Fruit fly (Drosophila melanogaster) whole organism, embryonic: ENCODE data around the gene Bem46.

Experiments
- CG10462 ChIP-seq: fragments of 200-800 bp; sonication (Bioruptor generic); optimal IDR thresholded peaks from 2 replicates; lab custom pipeline; 2016; ENCODE audit warnings: missing biosample characterization, missing genetic modification characterization
- CG10979 ChIP-seq: fragments of 200-800 bp; sonication (Bioruptor generic); optimal IDR thresholded peaks from 2 replicates; lab custom pipeline; 2018; ENCODE audit warnings: missing biosample characterization, mild to moderate bottlenecking, missing genetic modification characterization, moderate library complexity
- CG11085 ChIP-seq: fragments of 200-800 bp; sonication (Bioruptor generic); IDR thresholded peaks from 2 replicates; pipeline ENCODE4 v1.3.6; 2022; ENCODE audit warnings: missing biosample characterization, missing genetic modification characterization
- CG14014 ChIP-seq: fragments of 200-800 bp; sonication (Bioruptor generic); IDR thresholded peaks from 2 replicates; pipeline ENCODE4 v1.3.6; 2022; ENCODE audit warnings: missing biosample characterization, missing genetic modification characterization
- CG15269 ChIP-seq: fragments of 200-800 bp; sonication (Bioruptor generic); optimal IDR thresholded peaks from 2 replicates; lab custom pipeline; 2018; ENCODE audit warnings: missing biosample characterization, mild to moderate bottlenecking, missing genetic modification characterization, moderate library complexity
- CG15514 ChIP-seq: fragments of 200-800 bp; sonication (Bioruptor generic); optimal IDR thresholded peaks from 3 replicates; lab custom pipeline; 2017; ENCODE audit warnings: missing biosample characterization, missing genetic modification characterization, mild to moderate bottlenecking, moderate library complexity, missing genetic modification reagents
- CG17912 ChIP-seq: fragments of 200-800 bp; sonication (Bioruptor generic); optimal IDR thresholded peaks from 2 replicates; lab custom pipeline; 2018; ENCODE audit warnings: missing biosample characterization, mild to moderate bottlenecking, missing genetic modification characterization
- CG18599 ChIP-seq: fragments of 200-800 bp; sonication (Bioruptor generic); optimal IDR thresholded peaks from 3 replicates; lab custom pipeline; 2017; ENCODE audit warnings: missing biosample characterization, missing genetic modification characterization, mild to moderate bottlenecking, moderate library complexity, missing genetic modification reagents
- CG2120 ChIP-seq: fragments of 200-800 bp; sonication (Bioruptor generic); optimal IDR thresholded peaks from 3 replicates; lab custom pipeline; 2016; ENCODE audit warnings: missing biosample characterization, missing genetic modification characterization
- CG2889 ChIP-seq: fragments of 200-800 bp; sonication (Bioruptor generic); IDR thresholded peaks from 3 replicates; pipeline ENCODE4 v1.3.6; 2022; ENCODE audit warnings: missing biosample characterization, missing genetic modification characterization
- CG32532 ChIP-seq: fragments of 200-800 bp; sonication (Bioruptor generic); IDR thresholded peaks from 2 replicates; pipeline ENCODE4 v1.3.6; 2022; ENCODE audit warnings: missing biosample characterization, missing genetic modification characterization
- CG3281 ChIP-seq: fragments of 200-800 bp; sonication (Bioruptor generic); optimal IDR thresholded peaks from 3 replicates; lab custom pipeline; 2017; ENCODE audit warnings: missing biosample characterization, mild to moderate bottlenecking, missing genetic modification characterization
- CG3726 ChIP-seq: fragments of 200-800 bp; sonication (Bioruptor generic); IDR thresholded peaks from 3 replicates; pipeline ENCODE4, ENCODE4 v1.3.6; 2022; ENCODE audit warnings: missing biosample characterization, missing genetic modification characterization
- CG6683 ChIP-seq: fragments of 200-800 bp; sonication (Bioruptor generic); optimal IDR thresholded peaks from 2 replicates; lab custom pipeline; 2017; ENCODE audit warnings: missing biosample characterization, mild to moderate bottlenecking, missing genetic modification characterization, missing genetic modification reagents
- CG7839 ChIP-seq: fragments of 200-800 bp; sonication (Bioruptor generic); optimal IDR thresholded peaks from 3 replicates; lab custom pipeline; 2018; ENCODE audit warnings: missing biosample characterization, mild to moderate bottlenecking, missing genetic modification characterization, moderate library complexity
- CG7928 ChIP-seq: fragments of 200-800 bp; sonication (Bioruptor generic); optimal IDR thresholded peaks from 2 replicates; lab custom pipeline; 2017; ENCODE audit warnings: missing biosample characterization, mild to moderate bottlenecking, missing genetic modification characterization
- CG9727 ChIP-seq: fragments of 200-800 bp; sonication (Bioruptor generic); optimal IDR thresholded peaks from 3 replicates; lab custom pipeline; 2017; ENCODE audit warnings: missing biosample characterization, mild to moderate bottlenecking, missing genetic modification characterization
- Doc2 ChIP-seq: fragments of 200-800 bp; sonication (Bioruptor generic); IDR thresholded peaks from 2 replicates; pipeline ENCODE4 v1.3.6; 2022; ENCODE audit warnings: missing biosample characterization, missing genetic modification characterization
- Hmr ChIP-seq: fragments of 200-800 bp; sonication (Bioruptor generic); optimal IDR thresholded peaks from 3 replicates; lab custom pipeline; 2017; ENCODE audit warnings: mild to moderate bottlenecking, missing biosample characterization, missing genetic modification reagents, missing genetic modification characterization
- Hr51 ChIP-seq, 2 experiments: fragments of 200-800 bp; sonication (Bioruptor generic); optimal IDR thresholded peaks; 2 replicates in 1 of 2; 3 replicates in 1 of 2; lab custom pipeline; 2016 to 2018; ENCODE audit warnings: missing biosample characterization in 2 of 2, missing genetic modification characterization in 2 of 2, mild to moderate bottlenecking in 1 of 2, moderate library complexity in 1 of 2
- Med ChIP-seq: fragments of 200-800 bp; sonication (Bioruptor generic); peaks from one replicate; lab custom pipeline; 2016; ENCODE audit warnings: missing biosample characterization, missing genetic modification characterization, mild to moderate bottlenecking, inconsistent platforms, moderate library complexity
- Oaz ChIP-seq: fragments of 200-800 bp; sonication (Bioruptor generic); IDR thresholded peaks from 2 replicates; pipeline ENCODE4 v1.3.6; 2022; ENCODE audit warnings: missing biosample characterization, missing genetic modification characterization
- Sox102F ChIP-seq: fragments of 200-800 bp; sonication (Bioruptor generic); optimal IDR thresholded peaks from 2 replicates; lab custom pipeline; 2018; ENCODE audit warnings: missing biosample characterization, mild to moderate bottlenecking, missing genetic modification characterization, moderate library complexity
- Stat92E ChIP-seq, 3 experiments: fragments of >200 bp in 2 of 3; fragments of 200-800 bp in 1 of 3; sonication (Bioruptor generic) in 1 of 3; optimal IDR thresholded peaks; 2 replicates each; lab custom pipeline; 2017 to 2019; ENCODE audit warnings: missing biosample characterization in 3 of 3, missing genetic modification characterization in 3 of 3, mild to moderate bottlenecking in 1 of 3, moderate library complexity in 1 of 3
- amos ChIP-seq: fragments of 200-800 bp; sonication (Bioruptor generic); IDR thresholded peaks from 2 replicates; pipeline ENCODE4 v1.3.6; 2022; ENCODE audit warnings: missing biosample characterization, missing genetic modification characterization; ENCODE audit not compliant: partially characterized antibody
- bsh ChIP-seq, 2 experiments: fragments of 200-800 bp; sonication (Bioruptor generic); optimal IDR thresholded peaks; 2 replicates each; lab custom pipeline; 2017 to 2018; ENCODE audit warnings: mild to moderate bottlenecking in 2 of 2, missing biosample characterization in 2 of 2, missing genetic modification characterization in 2 of 2, moderate library complexity in 1 of 2
- btn ChIP-seq: fragments of 200-800 bp; sonication (Bioruptor generic); optimal IDR thresholded peaks from 2 replicates; lab custom pipeline; 2016; ENCODE audit warnings: missing biosample characterization, missing genetic modification characterization
- ci ChIP-seq: fragments of 200-800 bp; sonication (Bioruptor generic); IDR thresholded peaks from 3 replicates; pipeline ENCODE4 v1.3.6; 2022; ENCODE audit warnings: missing biosample characterization, missing genetic modification characterization
- dmrt99B ChIP-seq: fragments of 200-800 bp; sonication (Bioruptor generic); optimal IDR thresholded peaks from 2 replicates; lab custom pipeline; 2018; ENCODE audit warnings: missing biosample characterization, mild to moderate bottlenecking, missing genetic modification characterization, moderate library complexity
- dysf ChIP-seq: fragments of 200-800 bp; sonication (Bioruptor generic); IDR thresholded peaks from 3 replicates; pipeline ENCODE4 v1.3.6; 2022; ENCODE audit warnings: missing biosample characterization, missing genetic modification characterization
- gem ChIP-seq: fragments of 200-800 bp; sonication (Bioruptor generic); optimal IDR thresholded peaks from 2 replicates; lab custom pipeline; 2019; ENCODE audit warnings: missing biosample characterization, mild to moderate bottlenecking, missing genetic modification characterization, moderate library complexity
- jumu ChIP-seq: fragments of 200-800 bp; sonication (Bioruptor generic); optimal IDR thresholded peaks from 3 replicates; lab custom pipeline; 2016; ENCODE audit warnings: missing biosample characterization, missing genetic modification characterization
- ken ChIP-seq: fragments of 200-800 bp; sonication (Bioruptor generic); IDR thresholded peaks from 3 replicates; pipeline ENCODE4 v1.3.6; 2022; ENCODE audit warnings: missing biosample characterization, missing genetic modification characterization
- lab ChIP-seq: fragments of 200-800 bp; sonication (Bioruptor generic); optimal IDR thresholded peaks from 3 replicates; lab custom pipeline; 2017; ENCODE audit warnings: missing biosample characterization, missing genetic modification characterization, mild to moderate bottlenecking, moderate library complexity, missing genetic modification reagents
- mld ChIP-seq: fragments of 200-800 bp; sonication (Bioruptor generic); IDR thresholded peaks from 3 replicates; pipeline ENCODE4 v1.3.6; 2022; ENCODE audit warnings: missing biosample characterization, missing genetic modification characterization; ENCODE audit not compliant: partially characterized antibody
- pan ChIP-seq, 4 experiments: fragments of >200 bp in 3 of 4; fragments of 200-800 bp in 1 of 4; sonication (Bioruptor generic) in 1 of 4; optimal IDR thresholded peaks in 3 of 4; IDR thresholded peaks in 1 of 4; 2 replicates each; pipeline versions ENCODE4 v1.3.6 to Lab custom; 2017 to 2022; ENCODE audit warnings: missing biosample characterization in 2 of 4, missing genetic modification characterization in 2 of 4, mixed read lengths in 1 of 4
- phol ChIP-seq: fragments of 200-800 bp; sonication (Bioruptor generic); optimal IDR thresholded peaks from 3 replicates; lab custom pipeline; 2018; ENCODE audit warnings: missing biosample characterization, mild to moderate bottlenecking, missing genetic modification characterization, moderate library complexity
- ro ChIP-seq: fragments of 200-800 bp; sonication (Bioruptor generic); IDR thresholded peaks from 2 replicates; pipeline ENCODE4 v1.3.6; 2022; ENCODE audit warnings: missing biosample characterization, missing genetic modification characterization
- row ChIP-seq: fragments of 200-800 bp; sonication (Bioruptor generic); IDR thresholded peaks from 3 replicates; pipeline ENCODE4 v1.3.6; 2022; ENCODE audit warnings: missing biosample characterization, missing genetic modification characterization
- sens ChIP-seq: fragments of 200-800 bp; sonication (Bioruptor generic); peaks from one replicate; lab custom pipeline; 2016; ENCODE audit warnings: missing biosample characterization, missing genetic modification characterization
- sisA ChIP-seq: fragments of 200-800 bp; sonication (Bioruptor generic); IDR thresholded peaks from 2 replicates; pipeline ENCODE4 v1.3.6; 2022; ENCODE audit warnings: missing biosample characterization, missing genetic modification characterization
- slbo ChIP-seq: fragments of 200-800 bp; sonication (Bioruptor generic); IDR thresholded peaks from 2 replicates; pipeline ENCODE4 v1.3.6; 2022; ENCODE audit warnings: missing biosample characterization, missing genetic modification characterization
- stc ChIP-seq: fragments of 200-800 bp; sonication (Bioruptor generic); IDR thresholded peaks from 2 replicates; pipeline ENCODE4 v1.3.6; 2022; ENCODE audit warnings: missing biosample characterization, missing genetic modification characterization
- tin ChIP-seq: fragments of 200-800 bp; sonication (Bioruptor generic); optimal IDR thresholded peaks from 3 replicates; lab custom pipeline; 2016; ENCODE audit warnings: missing biosample characterization, missing genetic modification characterization
- unc-4 ChIP-seq: fragments of 200-800 bp; sonication (Bioruptor generic); IDR thresholded peaks from 2 replicates; pipeline ENCODE4 v1.3.6; 2022; ENCODE audit warnings: missing biosample characterization, missing genetic modification characterization; ENCODE audit not compliant: partially characterized antibody
- unpg ChIP-seq: fragments of 200-800 bp; sonication (Bioruptor generic); optimal IDR thresholded peaks from 3 replicates; lab custom pipeline; 2018; ENCODE audit warnings: missing biosample characterization, mild to moderate bottlenecking, missing genetic modification characterization, moderate library complexity
- wdn ChIP-seq: fragments of 200-800 bp; sonication (Bioruptor generic); IDR thresholded peaks from 2 replicates; pipeline ENCODE4 v1.3.6; 2022; ENCODE audit warnings: missing biosample characterization, missing genetic modification characterization
- z ChIP-seq: fragments of 200-800 bp; sonication (Bioruptor generic); IDR thresholded peaks from 3 replicates; pipeline ENCODE4 v1.3.6; 2022; ENCODE audit warnings: missing biosample characterization, missing genetic modification characterization

The Bem46 gene

dm6 chr2L:2942639-2943038 is 45.3 kb upstream of the Bem46 start (continued):
- TF ChIP-seq Hmr (GFP tag; lab: Kevin White, UChicago) (peak; percentile 19), Oaz (no peak), CG18599 (GFP tag; lab: Kevin White, UChicago) (peak; percentile 39), pan (optimal IDR thresholded peaks at IDR 0.05; lab: Kevin White, UChicago) (no peak), pan (GFP tag; optimal IDR thresholded peaks at IDR 0.05 in 1 of 2, IDR thresholded peaks at IDR 0.05 in 1 of 2) (peak in 1 of 2 experiments; percentile 34), CG15269 (tag; lab: Kevin White, UChicago) (no peak), row (GFP tag; lab: Robert Waterston, UW) (peak; percentile 20; the same call in 1 of the 3 replicates), CG3281 (GFP tag; lab: Kevin White, UChicago) (no peak), slbo (peak; percentile 47; the same call in 1 of the 2 replicates), Sox102F (peak; percentile 8), CG7839 (peak; percentile 25), dmrt99B (tag; lab: Kevin White, UChicago) (peak; percentile 29), sisA (GFP tag; lab: Robert Waterston, UW) (peak; percentile 41; the same call in 1 of the 2 replicates), CG32532 (peak; percentile 30; the same call in 1 of the 2 replicates), CG2120 (peak; percentile 31), wdn (GFP tag; lab: Robert Waterston, UW) (no peak), z (no peak), jumu (GFP tag; lab: Kevin White, UChicago) (no peak), ro (GFP tag; lab: Robert Waterston, UW) (no peak), sens (GFP tag; lab: Kevin White, UChicago) (peak; percentile 64), Doc2 (no peak), CG11085 (GFP tag; lab: Robert Waterston, UW) (no peak), lab (GFP tag; lab: Kevin White, UChicago) (peak; percentile 30), bsh (GFP tag; optimal IDR thresholded peaks at IDR 0.05; lab: Kevin White, UChicago) (peak in 1 of 2 experiments; percentile 1)

DNA sequence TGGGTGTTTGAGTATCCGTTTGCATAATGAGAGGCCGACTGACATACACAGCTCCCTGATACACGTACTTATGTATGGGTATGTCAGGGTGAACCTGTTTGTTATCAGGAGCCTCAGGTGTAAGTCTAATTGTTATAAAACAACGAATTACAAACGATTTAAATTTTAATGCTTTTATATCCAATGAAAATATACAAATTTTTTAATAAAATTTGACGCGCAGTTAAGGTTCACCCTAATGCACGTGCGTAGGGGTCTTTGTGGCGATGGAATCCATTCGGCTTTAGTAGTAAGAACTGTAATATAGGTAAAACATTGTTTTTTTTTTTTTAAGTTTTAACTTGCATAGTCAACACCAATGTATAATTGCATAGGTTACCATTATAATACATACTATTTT is 43.4 kb upstream of the Bem46 start:
- TF ChIP-seq unc-4 (GFP tag; lab: Robert Waterston, UW) (no peak), CG17912 (GFP tag; lab: Kevin White, UChicago) (no peak), CG18599 (GFP tag; lab: Kevin White, UChicago) (peak; percentile 63), CG6683 (no peak), ci (GFP tag; lab: Robert Waterston, UW) (peak; percentile 45; the same call in 1 of the 3 replicates), CG32532 (peak; percentile 47; the same call in 1 of the 2 replicates), CG2889 (GFP tag; lab: Robert Waterston, UW) (0 out of 3 replicates have a peak, but pooled peaks have one; percentile 6), CG10979 (tag; lab: Kevin White, UChicago) (peak; percentile 5), phol (tag; lab: Kevin White, UChicago) (peak; percentile 9), stc (GFP tag; lab: Robert Waterston, UW) (peak; percentile 37; the same call in 1 of the 2 replicates), tin (GFP tag; lab: Kevin White, UChicago) (no peak), slbo (peak; percentile 45; the same call in 1 of the 2 replicates), CG2120 (peak; percentile 46), Stat92E (GFP tag; optimal IDR thresholded peaks at IDR 0.05; lab: Kevin White, UChicago) (no peak), dysf (GFP tag; lab: Robert Waterston, UW) (peak; percentile 46; the same call in 2 of the 3 replicates), ken (GFP tag; lab: Robert Waterston, UW) (0 out of 3 replicates have a peak, but pooled peaks have one; percentile 26), Hr51 (GFP tag; optimal IDR thresholded peaks at IDR 0.05; lab: Kevin White, UChicago) (peak in 1 of 2 experiments; percentile 23), amos (GFP tag; lab: Robert Waterston, UW) (no peak), CG14014 (GFP tag; lab: Robert Waterston, UW) (no peak), CG10462 (GFP tag; lab: Kevin White, UChicago) (no peak), CG7928 (GFP tag; lab: Kevin White, UChicago) (no peak), gem (peak; percentile 22), row (GFP tag; lab: Robert Waterston, UW) (peak; percentile 30; the same call in 1 of the 3 replicates), CG3726 (GFP tag; lab: Robert Waterston, UW) (no peak), mld (GFP tag; lab: Robert Waterston, UW) (no peak), Med (GFP tag; lab: Kevin White, UChicago) (peak; percentile 82), btn (no peak), CG15514 (peak; percentile 19), unpg (GFP tag; lab: Kevin White, UChicago) (no peak), CG9727 (GFP tag; lab: Kevin White, UChicago) (peak; percentile 28)
